Fruit fly (Drosophila melanogaster): ENCODE results near the gene CG5377.

CG5377 gene

dm6 chr3R:22432200-22432804, 35.7 kb downstream of the CG5377 start:
- no peak for TF ChIP-seq fru (GFP tag; optimal IDR thresholded peaks at IDR 0.05)
- no peak for TF ChIP-seq psq (GFP tag; optimal IDR thresholded peaks at IDR 0.05)
- no peak for TF ChIP-seq HLH106 (tag; optimal IDR thresholded peaks at IDR 0.05)
- TF ChIP-seq lola (GFP tag; optimal IDR thresholded peaks at IDR 0.05) = no peak
- no peak for TF ChIP-seq CG32264 (GFP tag; optimal IDR thresholded peaks at IDR 0.05)
- TF ChIP-seq N (GFP tag; optimal IDR thresholded peaks at IDR 0.05) = no peak
- TF ChIP-seq br (GFP tag; optimal IDR thresholded peaks at IDR 0.05) = no peak
- TF ChIP-seq Sp1 (GFP tag; optimal IDR thresholded peaks at IDR 0.05) = no peak
- no peak for TF ChIP-seq Mio (GFP tag; optimal IDR thresholded peaks at IDR 0.05)
- TF ChIP-seq Vsx2 (GFP tag; optimal IDR thresholded peaks at IDR 0.05; ENCODE audit: partially characterized antibody) = no peak
- TF ChIP-seq Dfd (GFP tag; optimal IDR thresholded peaks at IDR 0.05) = no peak
- no peak for TF ChIP-seq jim (GFP tag; optimal IDR thresholded peaks at IDR 0.05)
- no peak for TF ChIP-seq dmrt93B (GFP tag; optimal IDR thresholded peaks at IDR 0.05)
- no peak for TF ChIP-seq dsf (GFP tag; optimal IDR thresholded peaks at IDR 0.05; ENCODE audit: borderline replicate concordance)
- no peak for TF ChIP-seq Jra (GFP tag; optimal IDR thresholded peaks at IDR 0.05)
- no peak for TF ChIP-seq sage (GFP tag; optimal IDR thresholded peaks at IDR 0.05)

dm6 chr3R:22424602-22425190, 43.3 kb downstream of the CG5377 start, which contains the start of gene pinta:
Gene pinta (minus strand): TSS chr3R:22424929.
- TF ChIP-seq Hr83 (GFP tag; optimal IDR thresholded peaks at IDR 0.05; ENCODE audit: poor library complexity, severe bottlenecking) = no peak

DNA sequence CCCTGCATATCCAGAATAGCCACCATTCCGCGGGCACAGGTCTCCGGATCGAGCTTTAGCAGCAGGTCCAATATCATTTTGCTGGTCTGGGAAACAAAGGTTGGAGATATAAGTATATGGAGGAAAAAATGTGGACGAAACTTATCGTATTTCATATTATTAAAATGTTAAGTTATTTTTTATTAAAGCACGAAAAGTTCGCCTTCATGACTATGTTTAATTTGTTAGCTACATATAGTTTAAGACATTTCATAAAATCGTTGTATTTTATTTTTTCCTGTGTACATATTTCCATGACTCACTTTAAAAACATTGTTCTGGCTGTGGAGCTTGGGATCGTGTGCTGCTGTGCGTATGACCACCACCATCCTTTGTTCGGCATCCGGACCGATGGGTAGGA, 44.0 kb downstream of the CG5377 start:
- TF ChIP-seq psq (GFP tag; optimal IDR thresholded peaks at IDR 0.05) = peak; percentile 44
- no peak for TF ChIP-seq Myc (optimal IDR thresholded peaks at IDR 0.05)
- peak; percentile 41 for TF ChIP-seq sage (GFP tag; optimal IDR thresholded peaks at IDR 0.05)
- peak in 1 of 2 experiments; percentile 70 for TF ChIP-seq foxo (GFP tag; optimal IDR thresholded peaks at IDR 0.05)
- TF ChIP-seq HLH106 (tag; optimal IDR thresholded peaks at IDR 0.05) = peak; percentile 36
- peak; percentile 51 for TF ChIP-seq h (GFP tag; optimal IDR thresholded peaks at IDR 0.05)
- TF ChIP-seq Dif (GFP tag; optimal IDR thresholded peaks at IDR 0.05; ENCODE audit: partially characterized antibody) = no peak
- TF ChIP-seq Sp1 (GFP tag; optimal IDR thresholded peaks at IDR 0.05) = no peak
- TF ChIP-seq OdsH (GFP tag; optimal IDR thresholded peaks at IDR 0.05) = peak; percentile 61
- TF ChIP-seq br (GFP tag; optimal IDR thresholded peaks at IDR 0.05) = peak; percentile 40
- TF ChIP-seq ey (GFP tag; optimal IDR thresholded peaks at IDR 0.05) = peak; percentile 37
- TF ChIP-seq rgr (GFP tag; optimal IDR thresholded peaks at IDR 0.05) = peak; percentile 58
- peak; percentile 39 for TF ChIP-seq fru (GFP tag; optimal IDR thresholded peaks at IDR 0.05)
- peak; percentile 33 for TF ChIP-seq Jra (GFP tag; optimal IDR thresholded peaks at IDR 0.05)

- TF ChIP-seq CrebA (GFP tag; optimal IDR thresholded peaks at IDR 0.05; ENCODE audit: borderline replicate concordance) (no peak), Abd-B (GFP tag; optimal IDR thresholded peaks at IDR 0.05) (no peak), N (GFP tag; optimal IDR thresholded peaks at IDR 0.05) (no peak), psq (GFP tag; optimal IDR thresholded peaks at IDR 0.05) (peak; percentile 70), Hr83 (GFP tag; optimal IDR thresholded peaks at IDR 0.05; ENCODE audit: poor library complexity, severe bottlenecking) (peak; percentile 44), HLH106 (tag; optimal IDR thresholded peaks at IDR 0.05) (peak; percentile 84), Sp1 (GFP tag; optimal IDR thresholded peaks at IDR 0.05) (peak; percentile 70), pan (optimal IDR thresholded peaks at IDR 0.05) (no peak), Vsx2 (GFP tag; optimal IDR thresholded peaks at IDR 0.05; ENCODE audit: partially characterized antibody) (no peak), ey (GFP tag; optimal IDR thresholded peaks at IDR 0.05) (peak; percentile 82), brk (GFP tag; optimal IDR thresholded peaks at IDR 0.05) (no peak), rgr (GFP tag; optimal IDR thresholded peaks at IDR 0.05) (peak; percentile 83), h (GFP tag; optimal IDR thresholded peaks at IDR 0.05) (peak; percentile 85), foxo (GFP tag; optimal IDR thresholded peaks at IDR 0.05) (peak; percentile 44 to 86), CG9705 (GFP tag; optimal IDR thresholded peaks at IDR 0.05) (peak; percentile 10), fru (GFP tag; optimal IDR thresholded peaks at IDR 0.05) (peak; percentile 85), br (GFP tag; optimal IDR thresholded peaks at IDR 0.05) (peak; percentile 76), dl (GFP tag; optimal IDR thresholded peaks at IDR 0.05; ENCODE audit: insufficient read depth in 1 of 2, partially characterized antibody in 2 of 2) (no peak), GATAd (GFP tag; optimal IDR thresholded peaks at IDR 0.05) (no peak), Myc (optimal IDR thresholded peaks at IDR 0.05) (no peak), Hnf4 (GFP tag; optimal IDR thresholded peaks at IDR 0.05) (no peak), Mio (GFP tag; optimal IDR thresholded peaks at IDR 0.05) (no peak), lola (GFP tag; optimal IDR thresholded peaks at IDR 0.05) (no peak), Dfd (GFP tag; optimal IDR thresholded peaks at IDR 0.05) (no peak), usp (GFP tag; optimal IDR thresholded peaks at IDR 0.05) (no peak), tai (GFP tag; optimal IDR thresholded peaks at IDR 0.05) (no peak), OdsH (GFP tag; optimal IDR thresholded peaks at IDR 0.05) (peak; percentile 79), Jra (GFP tag; optimal IDR thresholded peaks at IDR 0.05) (no peak), dmrt93B (GFP tag; optimal IDR thresholded peaks at IDR 0.05) (no peak), Rel (GFP tag; optimal IDR thresholded peaks at IDR 0.05) (no peak), Rel (tag; optimal IDR thresholded peaks at IDR 0.05) (peak; percentile 47), jim (GFP tag; optimal IDR thresholded peaks at IDR 0.05) (no peak), Hr78 (GFP tag; optimal IDR thresholded peaks at IDR 0.05) (no peak), dsf (GFP tag; optimal IDR thresholded peaks at IDR 0.05; ENCODE audit: borderline replicate concordance) (no peak), sv (GFP tag; optimal IDR thresholded peaks at IDR 0.05) (peak; percentile 29), CG32264 (GFP tag; optimal IDR thresholded peaks at IDR 0.05) (peak; percentile 81), Dif (GFP tag; optimal IDR thresholded peaks at IDR 0.05; ENCODE audit: partially characterized antibody) (no peak)
These were observed 46.3 kb downstream of the CG5377 start for dm6 chr3R:22421618-22422017.
